Fruit fly (Drosophila melanogaster) whole organism, embryonic: Measurements from ENCODE around the gene dhd.

Source experiments
- Asciz ChIP-seq: fragments of 200-800 bp; sonication (Bioruptor generic); optimal IDR thresholded peaks from 2 replicates; lab custom pipeline; 2017; ENCODE audit warnings: missing biosample characterization, mild to moderate bottlenecking, missing genetic modification characterization, missing genetic modification reagents
- BEAF-32 ChIP-seq: fragments of 200-800 bp; sonication (Bioruptor generic); optimal IDR thresholded peaks from 3 replicates; lab custom pipeline; 2017; ENCODE audit warnings: missing biosample characterization, missing genetic modification characterization, mild to moderate bottlenecking, moderate library complexity, missing genetic modification reagents
- CG11247 ChIP-seq: fragments of 200-800 bp; sonication (Bioruptor generic); IDR thresholded peaks from 2 replicates; pipeline ENCODE4 v1.3.6; 2022; ENCODE audit warnings: missing biosample characterization, missing genetic modification characterization
- CG12236 ChIP-seq: fragments of 200-800 bp; sonication (Bioruptor generic); optimal IDR thresholded peaks from 2 replicates; lab custom pipeline; 2016; ENCODE audit warnings: missing biosample characterization, missing genetic modification characterization
- CG12659 ChIP-seq: fragments of 200-800 bp; sonication (Bioruptor generic); optimal IDR thresholded peaks from 3 replicates; lab custom pipeline; 2017; ENCODE audit warnings: mild to moderate bottlenecking, missing biosample characterization, missing genetic modification reagents, missing genetic modification characterization
- CG13296 ChIP-seq: fragments of 200-800 bp; sonication (Bioruptor generic); optimal IDR thresholded peaks from 3 replicates; lab custom pipeline; 2018; ENCODE audit warnings: missing biosample characterization, mild to moderate bottlenecking, missing genetic modification characterization
- CG14710 ChIP-seq: fragments of 200-800 bp; sonication (Bioruptor generic); optimal IDR thresholded peaks from 3 replicates; lab custom pipeline; 2019; ENCODE audit warnings: missing biosample characterization, mild to moderate bottlenecking, missing genetic modification characterization, moderate library complexity
- CG15514 ChIP-seq: fragments of 200-800 bp; sonication (Bioruptor generic); optimal IDR thresholded peaks from 3 replicates; lab custom pipeline; 2017; ENCODE audit warnings: missing biosample characterization, missing genetic modification characterization, mild to moderate bottlenecking, moderate library complexity, missing genetic modification reagents
- CG16813 ChIP-seq: fragments of 200-800 bp; sonication (Bioruptor generic); IDR thresholded peaks from 3 replicates; pipeline ENCODE4 v1.3.6; 2022; ENCODE audit warnings: missing biosample characterization, missing genetic modification characterization; ENCODE audit not compliant: partially characterized antibody
- CG2116 ChIP-seq: fragments of 200-800 bp; sonication (Bioruptor generic); optimal IDR thresholded peaks from 3 replicates; lab custom pipeline; 2018; ENCODE audit warnings: missing biosample characterization, mild to moderate bottlenecking, missing genetic modification characterization
- CG34224 ChIP-seq: fragments of 200-800 bp; sonication (Bioruptor generic); IDR thresholded peaks from 3 replicates; pipeline ENCODE4 v1.3.6; 2022; ENCODE audit warnings: missing biosample characterization, missing genetic modification characterization; ENCODE audit not compliant: partially characterized antibody
- CG34376 ChIP-seq: fragments of 200-800 bp; sonication (Bioruptor generic); optimal IDR thresholded peaks from 2 replicates; lab custom pipeline; 2018; ENCODE audit warnings: missing biosample characterization, mild to moderate bottlenecking, missing genetic modification characterization
- CG4707 ChIP-seq: fragments of 200-800 bp; sonication (Bioruptor generic); optimal IDR thresholded peaks from 2 replicates; lab custom pipeline; 2018; ENCODE audit warnings: missing biosample characterization, mild to moderate bottlenecking, missing genetic modification characterization, moderate library complexity
- CG5953 ChIP-seq: fragments of 200-800 bp; sonication (Bioruptor generic); IDR thresholded peaks from 2 replicates; pipeline ENCODE4 v1.3.6; 2022; ENCODE audit warnings: missing biosample characterization, missing genetic modification characterization
- CG6791 ChIP-seq: fragments of 200-800 bp; sonication (Bioruptor generic); IDR thresholded peaks from 3 replicates; pipeline ENCODE4 v1.3.6; 2022; ENCODE audit warnings: missing biosample characterization, missing genetic modification characterization; ENCODE audit not compliant: partially characterized antibody
- CG8089 ChIP-seq: fragments of 200-800 bp; sonication (Bioruptor generic); optimal IDR thresholded peaks from 3 replicates; lab custom pipeline; 2016; ENCODE audit warnings: missing biosample characterization, missing genetic modification characterization
- Dp ChIP-seq: fragments of 200-800 bp; sonication (Bioruptor generic); optimal IDR thresholded peaks from 2 replicates; lab custom pipeline; 2018; ENCODE audit warnings: missing biosample characterization, mild to moderate bottlenecking, missing genetic modification characterization, moderate library complexity
- Dref ChIP-seq: fragments of 200-800 bp; sonication (Bioruptor generic); IDR thresholded peaks from 2 replicates; pipeline ENCODE4 v1.3.6; 2022; ENCODE audit warnings: missing biosample characterization, missing genetic modification characterization
- Drgx ChIP-seq: fragments of 200-800 bp; sonication (Bioruptor generic); IDR thresholded peaks from 2 replicates; pipeline ENCODE4 v1.3.6; 2022; ENCODE audit warnings: missing biosample characterization, missing genetic modification characterization
- E2f2 ChIP-seq: fragments of 200-800 bp; sonication (Bioruptor generic); IDR thresholded peaks from 2 replicates; pipeline ENCODE4 v1.3.6; 2022; ENCODE audit warnings: missing biosample characterization, missing genetic modification characterization
- Lhr ChIP-seq: fragments of 200-800 bp; sonication (Bioruptor generic); optimal IDR thresholded peaks from 3 replicates; lab custom pipeline; 2017; ENCODE audit warnings: mild to moderate bottlenecking, missing biosample characterization, missing genetic modification reagents, missing genetic modification characterization
- Max ChIP-seq: fragments of 200-800 bp; sonication (Bioruptor generic); optimal IDR thresholded peaks from 2 replicates; lab custom pipeline; 2016; ENCODE audit warnings: missing biosample characterization, mild to moderate bottlenecking, missing genetic modification characterization
- Meics ChIP-seq: fragments of 200-800 bp; sonication (Bioruptor generic); optimal IDR thresholded peaks from 2 replicates; lab custom pipeline; 2017; ENCODE audit warnings: missing biosample characterization, mild to moderate bottlenecking, missing genetic modification characterization
- NC2β ChIP-seq: fragments of 200-800 bp; sonication (Bioruptor generic); optimal IDR thresholded peaks from 2 replicates; lab custom pipeline; 2016; ENCODE audit warnings: missing biosample characterization, missing genetic modification characterization
- Opbp ChIP-seq: fragments of 200-800 bp; sonication (Bioruptor generic); IDR thresholded peaks from 3 replicates; pipeline ENCODE4 v1.3.6; 2022; ENCODE audit warnings: missing biosample characterization, missing genetic modification characterization; ENCODE audit not compliant: partially characterized antibody
- Scr ChIP-seq: fragments of 200-800 bp; sonication (Bioruptor generic); IDR thresholded peaks from 2 replicates; pipeline ENCODE4 v1.3.6; 2022; ENCODE audit warnings: missing biosample characterization, missing genetic modification characterization; ENCODE audit not compliant: partially characterized antibody
- TFAM ChIP-seq: fragments of 200-800 bp; sonication (Bioruptor generic); optimal IDR thresholded peaks from 2 replicates; lab custom pipeline; 2017; ENCODE audit warnings: missing biosample characterization, missing genetic modification characterization, inconsistent platforms
- YL-1 ChIP-seq: fragments of 200-800 bp; sonication (Bioruptor generic); optimal IDR thresholded peaks from 3 replicates; lab custom pipeline; 2017; ENCODE audit warnings: missing biosample characterization, mild to moderate bottlenecking, missing genetic modification characterization
- bigmax ChIP-seq: fragments of 200-800 bp; sonication (Bioruptor generic); optimal IDR thresholded peaks from 2 replicates; lab custom pipeline; 2018; ENCODE audit warnings: missing biosample characterization, mild to moderate bottlenecking, missing genetic modification characterization
- chinmo ChIP-seq: fragments of 200-800 bp; sonication (Bioruptor generic); IDR thresholded peaks from 4 replicates; pipeline ENCODE4 v1.3.6; 2022; ENCODE audit warnings: missing biosample characterization, missing genetic modification characterization; ENCODE audit not compliant: partially characterized antibody
- dm ChIP-seq: fragments of 200-800 bp; sonication (Bioruptor generic); optimal IDR thresholded peaks from 3 replicates; lab custom pipeline; 2016; ENCODE audit warnings: missing biosample characterization, missing genetic modification characterization
- exex ChIP-seq: fragments of 200-800 bp; sonication (Bioruptor generic); optimal IDR thresholded peaks from 4 replicates; lab custom pipeline; 2018; ENCODE audit warnings: missing biosample characterization, mild to moderate bottlenecking, missing genetic modification characterization, moderate library complexity
- fd3F ChIP-seq: fragments of 200-800 bp; sonication (Bioruptor generic); optimal IDR thresholded peaks from 2 replicates; lab custom pipeline; 2018; ENCODE audit warnings: missing biosample characterization, mild to moderate bottlenecking, missing genetic modification characterization, moderate library complexity
- hb ChIP-seq: fragments of 200-800 bp; sonication (Bioruptor generic); IDR thresholded peaks from 3 replicates; pipeline ENCODE4 v1.3.6; 2022; ENCODE audit warnings: missing biosample characterization, missing genetic modification characterization; ENCODE audit not compliant: partially characterized antibody
- oc ChIP-seq: fragments of 200-800 bp; sonication (Bioruptor generic); optimal IDR thresholded peaks from 2 replicates; lab custom pipeline; 2018; ENCODE audit warnings: missing biosample characterization, mild to moderate bottlenecking, missing genetic modification characterization, moderate library complexity
- p53 ChIP-seq: fragments of 200-800 bp; sonication (Bioruptor generic); optimal IDR thresholded peaks from 2 replicates; lab custom pipeline; 2016; ENCODE audit warnings: missing biosample characterization, missing genetic modification characterization
- phol ChIP-seq: fragments of 200-800 bp; sonication (Bioruptor generic); optimal IDR thresholded peaks from 3 replicates; lab custom pipeline; 2018; ENCODE audit warnings: missing biosample characterization, mild to moderate bottlenecking, missing genetic modification characterization, moderate library complexity
- pita ChIP-seq: fragments of 200-800 bp; sonication (Bioruptor generic); optimal IDR thresholded peaks from 2 replicates; lab custom pipeline; 2017; ENCODE audit warnings: missing biosample characterization, mild to moderate bottlenecking, missing genetic modification characterization
- run ChIP-seq: fragments of 200-800 bp; sonication (Bioruptor generic); optimal IDR thresholded peaks from 3 replicates; lab custom pipeline; 2018; ENCODE audit warnings: missing biosample characterization, mild to moderate bottlenecking, missing genetic modification characterization
- stwl ChIP-seq: fragments of 200-800 bp; sonication (Bioruptor generic); optimal IDR thresholded peaks from 3 replicates; lab custom pipeline; 2018; ENCODE audit warnings: missing biosample characterization, mild to moderate bottlenecking, missing genetic modification characterization, moderate library complexity

Gene dhd

dm6 chrX:5317170-5317569, 5.2 kb downstream of the dhd start, which contains the start of the genes CG15930 and Sas10 (continued):
- TF ChIP-seq CG8089 (GFP tag; lab: Kevin White, UChicago) (no peak), pita (GFP tag; lab: Kevin White, UChicago) (no peak), stwl (peak; percentile 84), chinmo (GFP tag; lab: Robert Waterston, UW) (0 out of 4 replicates have a peak, but pooled peaks have one; percentile 48), CG6791 (peak; percentile 53; the same call in 1 of the 3 replicates), Dref (GFP tag; lab: Robert Waterston, UW) (peak; percentile 72), Opbp (GFP tag; lab: Robert Waterston, UW) (peak; percentile 14; the same call in 1 of the 3 replicates), CG12236 (GFP tag; lab: Kevin White, UChicago) (no peak), Lhr (GFP tag; lab: Kevin White, UChicago) (peak; percentile 44), dm (GFP tag; lab: Kevin White, UChicago) (peak; percentile 88), BEAF-32 (GFP tag; lab: Kevin White, UChicago) (peak; percentile 44), E2f2 (GFP tag; lab: Robert Waterston, UW) (peak; percentile 66), run (tag; lab: Kevin White, UChicago) (no peak), Dp (GFP tag; lab: Kevin White, UChicago) (peak; percentile 58), CG12659 (GFP tag; lab: Kevin White, UChicago) (peak; percentile 30), Meics (no peak), Max (GFP tag; lab: Kevin White, UChicago) (peak; percentile 45), CG5953 (GFP tag; lab: Robert Waterston, UW) (no peak), CG11247 (no peak), CG4707 (no peak), Asciz (GFP tag; lab: Kevin White, UChicago) (no peak), fd3F (no peak), CG15514 (peak; percentile 53), CG14710 (tag; lab: Kevin White, UChicago) (peak; percentile 13), CG13296 (no peak), CG16813 (GFP tag; lab: Robert Waterston, UW) (peak; percentile 16; the same call in 1 of the 3 replicates), CG34376 (no peak), oc (tag; lab: Kevin White, UChicago) (no peak), CG34224 (peak; percentile 35; the same call in 1 of the 3 replicates), CG2116 (GFP tag; lab: Kevin White, UChicago) (peak; percentile 20), hb (GFP tag; lab: Robert Waterston, UW) (no peak), Drgx (GFP tag; lab: Robert Waterston, UW) (no peak), YL-1 (GFP tag; lab: Kevin White, UChicago) (peak; percentile 8), NC2β (no peak), TFAM (no peak), bigmax (GFP tag; lab: Kevin White, UChicago) (no peak), p53 (GFP tag; lab: Kevin White, UChicago) (no peak), phol (tag; lab: Kevin White, UChicago) (peak; percentile 90), Scr (peak; percentile 30; the same call in 1 of the 2 replicates), exex (tag; lab: Kevin White, UChicago) (no peak)
